Worm (Caenorhabditis elegans): ENCODE data around the gene nas-1.

DNA sequence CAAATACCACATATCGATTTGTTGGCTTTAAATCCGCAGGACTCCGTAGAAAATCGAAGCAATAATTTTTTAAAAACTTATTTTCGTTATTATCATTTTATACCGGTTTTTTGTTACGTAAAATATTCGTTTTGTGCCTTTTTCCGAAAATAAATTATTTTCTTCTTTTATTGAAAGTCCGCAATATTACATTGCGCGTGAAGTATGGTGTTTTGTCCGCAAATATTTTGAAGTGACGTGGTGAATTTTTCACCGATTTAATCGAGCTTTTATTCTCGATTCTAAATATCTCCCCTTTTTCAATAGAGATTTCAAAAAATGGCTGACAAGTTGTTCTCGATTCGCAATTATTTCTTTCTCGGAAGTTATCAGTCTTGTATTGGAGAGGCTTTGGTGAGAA, 20.4 kb downstream of the nas-1 start, which contains the start of gene cope-1:
- TF ChIP-seq mdl-1 (tag; optimal IDR thresholded peaks at IDR 0.05) (no peak), ama-1 (optimal IDR thresholded peaks at IDR 0.05) (no peak), pha-4 (GFP tag; IDR thresholded peaks at IDR 0.05) (no peak), pha-4 (tag; optimal IDR thresholded peaks at IDR 0.05) (no peak), F37D6.2 (tag; optimal IDR thresholded peaks at IDR 0.05) (no peak)

Data from whole organism, L4 larva.